Worm (Caenorhabditis elegans) whole organism, early embryonic: ENCODE results near the gene nep-17.

Source experiments
- B0310.2 ChIP-seq: sonication (generic microtip); optimal IDR thresholded peaks from 2 replicates; lab custom pipeline; 2016; ENCODE audit warnings: mild to moderate bottlenecking, missing genetic modification characterization, missing compliant biosample characterization
- F13C5.2 ChIP-seq: sonication (generic microtip); optimal IDR thresholded peaks from 2 replicates; lab custom pipeline; 2017; ENCODE audit warnings: mild to moderate bottlenecking, missing genetic modification characterization, inconsistent platforms, missing compliant biosample characterization
- aly-1 ChIP-seq: sonication (generic microtip); optimal IDR thresholded peaks from 2 replicates; lab custom pipeline; 2016; ENCODE audit warnings: missing genetic modification characterization, missing compliant biosample characterization
- ama-1 ChIP-seq: fragments of 150-350 bp; optimal IDR thresholded peaks from 2 replicates; lab custom pipeline; 2014
- ceh-13 ChIP-seq: fragments of 200-800 bp; sonication (Bioruptor generic); optimal IDR thresholded peaks from 2 replicates; lab custom pipeline; 2018; ENCODE audit warnings: mild to moderate bottlenecking, missing genetic modification characterization, missing compliant biosample characterization
- ceh-36 ChIP-seq: sonication (generic microtip); optimal IDR thresholded peaks from 2 replicates; lab custom pipeline; 2016; ENCODE audit warnings: missing genetic modification characterization, inconsistent platforms, missing compliant biosample characterization
- ets-7 ChIP-seq: sonication (generic microtip); optimal IDR thresholded peaks from 2 replicates; lab custom pipeline; 2016; ENCODE audit warnings: missing genotype, missing genetic modification characterization, missing compliant biosample characterization
- flt-1 ChIP-seq: fragments of 200-800 bp; sonication (Bioruptor generic); IDR thresholded peaks from 2 replicates; pipeline ENCODE4 v1.3.6; 2022; ENCODE audit warnings: missing genetic modification characterization, missing compliant biosample characterization
- hmbx-1 ChIP-seq: sonication (generic microtip); optimal IDR thresholded peaks from 2 replicates; lab custom pipeline; 2016; ENCODE audit warnings: mild to moderate bottlenecking, missing genetic modification characterization, missing compliant biosample characterization
- hmg-4 ChIP-seq: fragments of 200-800 bp; sonication (Bioruptor generic); optimal IDR thresholded peaks from 2 replicates; lab custom pipeline; 2018; ENCODE audit warnings: mild to moderate bottlenecking, missing genetic modification characterization, missing compliant biosample characterization
- hnd-1 ChIP-seq: sonication (generic microtip); optimal IDR thresholded peaks from 2 replicates; lab custom pipeline; 2016; ENCODE audit warnings: missing genetic modification characterization, missing compliant biosample characterization
- pes-1 ChIP-seq: fragments of 200-800 bp; sonication (Bioruptor generic); IDR thresholded peaks from 2 replicates; pipeline ENCODE4 v1.3.6; 2022; ENCODE audit warnings: missing genetic modification reagents, missing genetic modification characterization, missing compliant biosample characterization
- scrt-1 ChIP-seq: fragments of 200-800 bp; sonication (Bioruptor generic); IDR thresholded peaks from 2 replicates; pipeline ENCODE4 v1.3.6; 2022; ENCODE audit warnings: missing genetic modification characterization, missing compliant biosample characterization
- sea-1 ChIP-seq: fragments of 200-800 bp; sonication (Bioruptor generic); conservative IDR thresholded peaks from 2 replicates; pipeline ENCODE4 v1.3.6; 2022; ENCODE audit warnings: missing genetic modification characterization, missing compliant biosample characterization
- tbx-11 ChIP-seq: fragments of 200-800 bp; sonication (Bioruptor generic); IDR thresholded peaks from 2 replicates; pipeline ENCODE4 v1.3.6; 2022; ENCODE audit warnings: missing genetic modification characterization, missing compliant biosample characterization
- tbx-37 ChIP-seq: fragments of 200-800 bp; sonication (Bioruptor generic); conservative IDR thresholded peaks from 2 replicates; pipeline ENCODE4 v1.3.6; 2022; ENCODE audit warnings: missing genetic modification reagents, missing genetic modification characterization, missing compliant biosample characterization
- tra-4 ChIP-seq: sonication (generic microtip); optimal IDR thresholded peaks from 2 replicates; lab custom pipeline; 2017; ENCODE audit warnings: missing genetic modification characterization, missing compliant biosample characterization

nep-17 gene

DNA sequence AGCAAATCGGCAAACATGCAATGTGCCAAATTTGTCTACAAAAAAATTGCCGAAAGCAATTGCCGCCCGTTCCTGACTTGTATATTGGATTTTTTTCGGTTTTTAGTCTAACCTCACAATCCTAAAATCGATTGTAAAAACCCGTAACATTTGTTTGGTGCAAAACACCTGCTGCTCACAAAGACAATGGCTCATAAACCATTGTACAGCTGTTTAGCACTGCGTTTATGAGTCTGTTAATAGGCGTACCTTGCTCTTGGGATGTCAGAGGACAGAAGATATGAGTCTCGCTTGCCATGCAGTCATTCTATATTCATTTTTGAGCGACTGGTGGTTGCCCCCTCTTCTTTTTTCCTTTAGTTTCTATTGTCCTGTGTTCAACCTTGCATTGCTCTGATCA, 35.5 kb upstream of the nep-17 start, which contains the start of gene E01G4.5:
Gene E01G4.5, plus strand, starts transcription at position 301 of the 400 bp plus-strand sequence.
- TF ChIP-seq ceh-13 (GFP tag; lab: Kevin White, UChicago) (no peak), hmg-4 (GFP tag; lab: Kevin White, UChicago) (no peak), tra-4 (no peak), hmbx-1 (no peak), ets-7 (no peak), ceh-36 (tag; lab: Kevin White, UChicago) (no peak), B0310.2 (no peak), sea-1 (no peak), ama-1 (no peak), flt-1 (GFP tag; lab: Robert Waterston, UW) (no peak), aly-1 (tag; lab: Kevin White, UChicago) (no peak), tbx-11 (GFP tag; lab: Robert Waterston, UW) (no peak), scrt-1 (GFP tag; lab: Robert Waterston, UW) (no peak), pes-1 (GFP tag; lab: Robert Waterston, UW) (no peak), hnd-1 (tag; lab: Kevin White, UChicago) (no peak), F13C5.2 (tag; lab: Kevin White, UChicago) (no peak), tbx-37 (GFP tag; lab: Robert Waterston, UW) (no peak)

DNA sequence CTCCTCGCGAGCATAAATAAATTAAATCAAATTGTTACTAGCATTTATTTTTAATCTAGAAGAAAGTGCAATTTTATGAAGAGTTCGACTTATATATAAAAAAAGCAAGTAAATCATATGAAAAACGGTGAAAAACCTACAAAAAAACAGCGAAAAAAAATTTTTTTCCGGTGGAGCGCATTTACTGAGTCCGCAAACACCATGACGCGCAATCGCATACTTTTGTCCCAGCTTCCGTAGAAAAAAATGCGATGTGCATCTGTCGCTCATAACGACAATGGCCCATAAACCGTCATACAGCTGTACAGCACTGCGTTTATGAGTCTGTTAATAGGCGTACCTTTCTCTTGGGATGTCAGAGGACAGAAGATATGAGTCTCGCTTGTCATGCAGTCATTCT, 30.4 kb upstream of the nep-17 start:
- TF ChIP-seq F13C5.2 (tag; lab: Kevin White, UChicago) (peak; percentile 3), hnd-1 (tag; lab: Kevin White, UChicago) (no peak), scrt-1 (GFP tag; lab: Robert Waterston, UW) (no peak), pes-1 (GFP tag; lab: Robert Waterston, UW) (no peak), hmg-4 (GFP tag; lab: Kevin White, UChicago) (no peak), flt-1 (GFP tag; lab: Robert Waterston, UW) (no peak), tbx-37 (GFP tag; lab: Robert Waterston, UW) (no peak)

DNA sequence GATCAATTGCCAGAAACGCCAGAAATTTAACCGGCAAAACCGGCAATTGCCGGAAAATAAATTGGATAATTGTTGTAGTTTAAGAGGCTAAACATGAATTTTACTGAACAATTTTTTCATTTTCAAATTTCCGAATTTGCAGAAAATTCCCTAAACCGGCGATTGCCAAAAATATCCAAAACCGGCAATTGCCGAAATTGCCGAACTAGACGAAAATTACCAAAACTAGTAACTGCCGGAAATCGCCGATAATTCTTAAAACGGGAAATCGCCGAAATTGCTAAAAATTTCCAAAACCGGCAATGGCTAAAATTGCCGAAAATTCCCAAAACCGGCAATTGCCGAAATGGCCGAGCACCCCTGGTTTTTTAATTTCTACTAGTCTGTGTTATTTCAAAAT, 28.2 kb upstream of the nep-17 start:
- TF ChIP-seq ama-1 (no peak), B0310.2 (no peak), aly-1 (tag; lab: Kevin White, UChicago) (no peak), hnd-1 (tag; lab: Kevin White, UChicago) (no peak), ceh-13 (GFP tag; lab: Kevin White, UChicago) (no peak), flt-1 (GFP tag; lab: Robert Waterston, UW) (no peak), F13C5.2 (tag; lab: Kevin White, UChicago) (no peak), hmbx-1 (no peak), hmg-4 (GFP tag; lab: Kevin White, UChicago) (no peak), ceh-36 (tag; lab: Kevin White, UChicago) (no peak), scrt-1 (GFP tag; lab: Robert Waterston, UW) (no peak)

DNA sequence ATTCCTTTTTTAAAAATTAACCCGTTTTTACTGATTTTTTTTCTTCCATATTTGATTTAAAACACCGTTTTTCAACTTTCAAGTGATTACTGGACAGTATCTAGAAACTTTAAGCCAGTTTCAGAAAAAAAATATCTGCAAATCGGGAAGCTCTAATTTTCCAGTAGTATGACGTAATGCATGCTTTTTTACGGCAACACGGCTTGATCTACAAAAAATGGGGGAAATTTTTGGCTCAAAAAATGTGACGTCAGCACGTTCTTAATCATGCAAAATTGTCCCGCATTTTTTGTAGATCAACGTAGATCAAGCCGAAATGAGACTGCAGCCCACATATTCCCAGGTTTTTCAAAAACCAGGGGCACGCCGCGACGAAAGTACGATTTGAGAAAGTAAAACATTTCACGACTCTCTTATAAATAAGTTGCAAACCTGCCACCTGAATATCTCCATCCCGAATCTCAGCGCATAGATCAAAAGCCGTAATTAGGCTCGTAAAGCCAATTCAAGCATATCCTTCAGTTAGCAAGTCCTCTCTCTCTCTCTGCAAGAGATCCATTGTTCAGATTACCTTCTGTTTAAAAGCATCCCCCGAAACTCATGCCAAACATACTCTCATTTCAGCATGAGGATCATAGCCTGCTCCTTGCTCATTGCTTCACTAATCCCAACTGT, 25.7 kb upstream of the nep-17 start, which contains the start of gene E01G4.6:
Gene E01G4.6, plus strand, starts transcription at position 625 of the 675 bp plus-strand sequence.
- TF ChIP-seq ama-1: no peak

DNA sequence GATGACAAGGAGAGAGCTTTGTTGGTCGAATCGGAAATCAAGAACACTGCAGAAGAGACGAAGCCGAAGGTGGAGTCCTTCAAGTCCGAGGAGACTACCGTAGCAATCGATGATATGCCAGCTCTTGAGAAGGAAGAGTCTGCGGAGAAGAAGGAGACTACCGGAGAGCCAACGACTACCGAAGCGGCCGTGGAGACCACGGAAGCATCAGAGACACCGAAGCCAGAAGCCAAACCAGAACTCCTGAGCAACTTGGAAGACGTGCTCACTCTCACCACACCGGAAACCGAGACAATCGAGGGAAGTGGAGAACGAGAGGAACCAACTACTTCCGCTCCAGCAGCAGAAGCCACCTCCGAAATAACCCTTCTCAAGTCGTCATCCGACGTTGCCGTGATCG, 23.5 kb upstream of the nep-17 start:
- TF ChIP-seq hmbx-1 (no peak), hmg-4 (GFP tag; lab: Kevin White, UChicago) (no peak), ets-7 (no peak), ceh-36 (tag; lab: Kevin White, UChicago) (no peak), B0310.2 (no peak), ama-1 (no peak), aly-1 (tag; lab: Kevin White, UChicago) (no peak), tra-4 (no peak), tbx-37 (GFP tag; lab: Robert Waterston, UW) (no peak), F13C5.2 (tag; lab: Kevin White, UChicago) (no peak), ceh-13 (GFP tag; lab: Kevin White, UChicago) (no peak), pes-1 (GFP tag; lab: Robert Waterston, UW) (no peak), sea-1 (no peak), flt-1 (GFP tag; lab: Robert Waterston, UW) (no peak), scrt-1 (GFP tag; lab: Robert Waterston, UW) (no peak), hnd-1 (tag; lab: Kevin White, UChicago) (no peak), tbx-11 (GFP tag; lab: Robert Waterston, UW) (no peak)

DNA sequence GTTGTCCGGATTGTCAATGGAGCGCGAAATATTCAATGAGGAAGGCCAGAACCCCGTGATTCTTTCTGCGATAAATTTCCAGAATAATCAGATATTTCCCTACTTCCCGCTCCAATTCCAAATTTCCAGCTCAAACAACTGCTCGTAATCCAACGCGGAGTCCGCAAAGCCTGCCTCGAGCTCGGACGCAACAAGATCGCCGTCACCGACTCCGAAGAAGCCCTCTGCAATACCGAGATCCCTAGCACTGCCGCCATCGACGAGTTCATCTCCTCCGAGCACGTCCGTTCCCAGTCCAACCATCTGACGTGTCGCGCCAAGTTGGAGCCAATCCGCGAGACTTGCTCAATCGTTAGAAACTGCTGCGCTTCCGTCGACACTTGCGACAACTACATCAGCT, 22.5 kb upstream of the nep-17 start:
- no peak for TF ChIP-seq B0310.2
- TF ChIP-seq tbx-37 (GFP tag; lab: Robert Waterston, UW): no peak
- no peak for TF ChIP-seq sea-1
- TF ChIP-seq scrt-1 (GFP tag; lab: Robert Waterston, UW): no peak
- no peak for TF ChIP-seq pes-1 (GFP tag; lab: Robert Waterston, UW)
- TF ChIP-seq ama-1: no peak
- TF ChIP-seq ceh-36 (tag; lab: Kevin White, UChicago): no peak
- TF ChIP-seq ets-7: no peak
- no peak for TF ChIP-seq aly-1 (tag; lab: Kevin White, UChicago)
- no peak for TF ChIP-seq tbx-11 (GFP tag; lab: Robert Waterston, UW)
- TF ChIP-seq hmbx-1: no peak
- TF ChIP-seq flt-1 (GFP tag; lab: Robert Waterston, UW): no peak

DNA sequence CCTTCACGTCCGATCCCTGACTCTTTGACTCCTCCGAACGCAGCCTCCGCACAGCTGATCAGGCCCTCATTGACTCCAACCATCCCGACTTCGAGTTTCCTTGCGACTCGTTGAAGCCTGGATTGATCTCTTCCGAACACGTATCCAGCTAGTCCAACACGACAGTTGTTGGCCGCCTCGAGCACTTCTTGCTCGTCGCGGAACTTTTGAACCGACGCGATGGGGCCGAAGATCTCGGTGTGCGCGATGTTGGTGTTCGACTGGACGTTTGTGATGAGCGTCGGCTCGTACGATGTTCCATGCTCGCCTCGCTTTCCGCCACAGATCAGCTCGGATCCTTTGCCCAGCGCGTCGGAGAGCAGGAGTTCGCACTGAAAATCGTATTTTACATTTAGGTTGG, 20.1 kb upstream of the nep-17 start:
- TF ChIP-seq tbx-11 (GFP tag; lab: Robert Waterston, UW): no peak
- no peak for TF ChIP-seq B0310.2
- no peak for TF ChIP-seq ceh-36 (tag; lab: Kevin White, UChicago)
- TF ChIP-seq hnd-1 (tag; lab: Kevin White, UChicago): no peak
- no peak for TF ChIP-seq F13C5.2 (tag; lab: Kevin White, UChicago)
- no peak for TF ChIP-seq pes-1 (GFP tag; lab: Robert Waterston, UW)
- TF ChIP-seq ceh-13 (GFP tag; lab: Kevin White, UChicago): no peak
- TF ChIP-seq aly-1 (tag; lab: Kevin White, UChicago): no peak
- TF ChIP-seq tra-4: no peak
- no peak for TF ChIP-seq tbx-37 (GFP tag; lab: Robert Waterston, UW)
